Worm (Caenorhabditis elegans) whole organism, L1 larva: Measurements from ENCODE around the gene lap-2.

Experiments
- C04F5.9 ChIP-seq: sonication (generic microtip); optimal IDR thresholded peaks from 2 replicates; lab custom pipeline; 2016; ENCODE audit warnings: missing genetic modification characterization, missing compliant biosample characterization
- C16A3.4 ChIP-seq: fragments of 150-350 bp; optimal IDR thresholded peaks from 2 replicates; lab custom pipeline; 2014; ENCODE audit warnings: missing biosample characterization, missing genetic modification characterization
- C34B4.2 ChIP-seq: sonication (generic microtip); optimal IDR thresholded peaks from 2 replicates; lab custom pipeline; 2017; ENCODE audit warnings: mild to moderate bottlenecking, missing genetic modification characterization, missing compliant biosample characterization
- F16B12.6 ChIP-seq: fragments of 150-350 bp; optimal IDR thresholded peaks from 2 replicates; lab custom pipeline; 2014; ENCODE audit warnings: missing biosample characterization, missing genetic modification characterization
- aly-2 ChIP-seq: fragments of 150-350 bp; optimal IDR thresholded peaks from 2 replicates; lab custom pipeline; 2014; ENCODE audit warnings: missing biosample characterization, missing genetic modification characterization
- ama-1 ChIP-seq: fragments of 150-350 bp; optimal IDR thresholded peaks from 2 replicates; lab custom pipeline; 2014
- blmp-1 ChIP-seq: fragments of 150-350 bp; optimal IDR thresholded peaks from 2 replicates; lab custom pipeline; 2014; ENCODE audit warnings: missing biosample characterization, missing genetic modification characterization
- ceh-82 ChIP-seq, 3 experiments: fragments of 150-350 bp in 1 of 3; sonication (generic microtip) in 2 of 3; optimal IDR thresholded peaks; 2 replicates each; lab custom pipeline; 2014 to 2017; ENCODE audit warnings: missing biosample characterization in 3 of 3, missing genetic modification characterization in 3 of 3
- ceh-88 ChIP-seq: fragments of 200-800 bp; sonication (Bioruptor generic); IDR thresholded peaks from 2 replicates; pipeline ENCODE4 v1.3.6; 2022; ENCODE audit warnings: missing genetic modification characterization, missing compliant biosample characterization
- ces-1 ChIP-seq: fragments of 150-350 bp; optimal IDR thresholded peaks from 2 replicates; lab custom pipeline; 2014; ENCODE audit warnings: missing biosample characterization, missing genetic modification reagents, missing genetic modification characterization
- dpl-1 ChIP-seq, 3 experiments: fragments of 150-350 bp in 2 of 3; sonication (generic microtip) in 1 of 3; optimal IDR thresholded peaks; 2 replicates each; lab custom pipeline; 2014 to 2017; ENCODE audit warnings: missing biosample characterization in 3 of 3, missing genetic modification characterization in 3 of 3, missing genetic modification reagents in 3 of 3
- dsc-1 ChIP-seq: sonication (generic microtip); optimal IDR thresholded peaks from 2 replicates; lab custom pipeline; 2016; ENCODE audit warnings: mild to moderate bottlenecking, missing genetic modification characterization, missing compliant biosample characterization
- efl-1 ChIP-seq, 4 experiments: fragments of 150-350 bp; optimal IDR thresholded peaks in 3 of 4; peaks in 1 of 4; 1 replicate in 1 of 4; 2 replicates in 3 of 4; lab custom pipeline; 2014; ENCODE audit warnings: missing biosample characterization in 2 of 4, missing genetic modification characterization in 2 of 4, missing genetic modification reagents in 2 of 4
- efl-3 ChIP-seq: fragments of 200-800 bp; sonication (Bioruptor generic); optimal IDR thresholded peaks from 2 replicates; lab custom pipeline; 2018; ENCODE audit warnings: mild to moderate bottlenecking, missing genetic modification characterization, missing compliant biosample characterization
- egl-13 ChIP-seq: sonication (generic microtip); optimal IDR thresholded peaks from 2 replicates; lab custom pipeline; 2016; ENCODE audit warnings: missing genotype, missing genetic modification reagents, missing genetic modification characterization, missing compliant biosample characterization
- elt-2 ChIP-seq: sonication (generic microtip); optimal IDR thresholded peaks from 2 replicates; lab custom pipeline; 2016; ENCODE audit warnings: missing genetic modification characterization, mild to moderate bottlenecking, inconsistent platforms, missing compliant biosample characterization, missing genetic modification reagents
- hlh-17 ChIP-seq: fragments of 200-800 bp; sonication (Bioruptor generic); optimal IDR thresholded peaks from 2 replicates; lab custom pipeline; 2018; ENCODE audit warnings: missing genetic modification characterization, mild to moderate bottlenecking, missing compliant biosample characterization, moderate library complexity, borderline replicate concordance
- hpl-2 ChIP-seq: fragments of 150-350 bp; optimal IDR thresholded peaks from 2 replicates; lab custom pipeline; 2014; ENCODE audit warnings: missing biosample characterization, missing genetic modification reagents, missing genetic modification characterization
- isw-1 ChIP-seq: fragments of 200-800 bp; sonication (Bioruptor generic); IDR thresholded peaks from 2 replicates; pipeline ENCODE4 v1.3.6; 2022; ENCODE audit warnings: missing genetic modification characterization, missing compliant biosample characterization
- lin-13 ChIP-seq: fragments of 150-350 bp; optimal IDR thresholded peaks from 2 replicates; lab custom pipeline; 2014; ENCODE audit warnings: missing biosample characterization, missing genetic modification reagents, missing genetic modification characterization
- lin-14 ChIP-seq: fragments of 200-800 bp; sonication (Bioruptor generic); optimal IDR thresholded peaks from 2 replicates; lab custom pipeline; 2018; ENCODE audit warnings: mild to moderate bottlenecking, missing genetic modification characterization, moderate library complexity, missing compliant biosample characterization
- lin-15B ChIP-seq: fragments of 150-350 bp; sonication (generic microtip); optimal IDR thresholded peaks from 3 replicates; lab custom pipeline; 2014; ENCODE audit warnings: missing biosample characterization, missing genetic modification characterization
- lin-35 ChIP-seq, 2 experiments: fragments of 150-350 bp; optimal IDR thresholded peaks; 2 replicates each; lab custom pipeline; 2014; ENCODE audit warnings: missing biosample characterization in 2 of 2, missing genetic modification characterization in 2 of 2, missing genetic modification reagents in 2 of 2
- lin-39 ChIP-seq: fragments of 150-350 bp; optimal IDR thresholded peaks from 2 replicates; lab custom pipeline; 2014; ENCODE audit warnings: missing biosample characterization, missing genetic modification reagents, missing genetic modification characterization
- lsy-2 ChIP-seq, 2 experiments: fragments of 150-350 bp; optimal IDR thresholded peaks; 2 replicates each; lab custom pipeline; 2014; ENCODE audit warnings: missing biosample characterization in 2 of 2, missing genetic modification characterization in 2 of 2
- mef-2 ChIP-seq: fragments of 150-350 bp; optimal IDR thresholded peaks from 2 replicates; lab custom pipeline; 2014; ENCODE audit warnings: missing biosample characterization, missing genetic modification characterization
- nhr-12 ChIP-seq: sonication (generic microtip); optimal IDR thresholded peaks from 2 replicates; lab custom pipeline; 2017; ENCODE audit warnings: missing biosample characterization, missing genetic modification characterization
- nhr-20 ChIP-seq: sonication (generic microtip); optimal IDR thresholded peaks from 2 replicates; lab custom pipeline; 2016; ENCODE audit warnings: mild to moderate bottlenecking, missing genetic modification characterization, missing compliant biosample characterization
- nhr-28 ChIP-seq: fragments of 150-350 bp; optimal IDR thresholded peaks from 2 replicates; lab custom pipeline; 2014; ENCODE audit warnings: missing biosample characterization, missing genetic modification characterization
- nhr-47 ChIP-seq: sonication (generic microtip); optimal IDR thresholded peaks from 2 replicates; lab custom pipeline; 2016; ENCODE audit warnings: mild to moderate bottlenecking, missing genetic modification characterization, moderate library complexity, missing compliant biosample characterization
- nhr-71 ChIP-seq: sonication (generic microtip); optimal IDR thresholded peaks from 2 replicates; lab custom pipeline; 2016; ENCODE audit warnings: mild to moderate bottlenecking, missing genetic modification characterization, moderate library complexity, missing compliant biosample characterization
- nhr-85 ChIP-seq: sonication (generic microtip); peaks from one replicate; lab custom pipeline; 2016; ENCODE audit warnings: missing genetic modification characterization, inconsistent platforms, missing compliant biosample characterization
- nhr-90 ChIP-seq: sonication (generic microtip); optimal IDR thresholded peaks from 2 replicates; lab custom pipeline; 2016; ENCODE audit warnings: mild to moderate bottlenecking, missing genetic modification characterization, missing compliant biosample characterization; ENCODE audit not compliant: poor library complexity
- rnt-1 ChIP-seq: sonication (generic microtip); optimal IDR thresholded peaks from 2 replicates; lab custom pipeline; 2016; ENCODE audit warnings: mild to moderate bottlenecking, missing genetic modification characterization, moderate library complexity, missing compliant biosample characterization
- snpc-4 ChIP-seq: fragments of 150-350 bp; optimal IDR thresholded peaks from 2 replicates; lab custom pipeline; 2014; ENCODE audit warnings: missing biosample characterization, missing genetic modification characterization
- snu-23 ChIP-seq: sonication (generic microtip); optimal IDR thresholded peaks from 2 replicates; lab custom pipeline; 2016; ENCODE audit warnings: missing genetic modification characterization, missing compliant biosample characterization
- swsn-7 ChIP-seq: sonication (generic microtip); optimal IDR thresholded peaks from 2 replicates; lab custom pipeline; 2016; ENCODE audit warnings: missing genetic modification characterization, missing compliant biosample characterization
- tbx-2 ChIP-seq: sonication (generic microtip); optimal IDR thresholded peaks from 2 replicates; lab custom pipeline; 2016; ENCODE audit warnings: missing genetic modification characterization, missing compliant biosample characterization
- unc-62 ChIP-seq: fragments of 150-350 bp; optimal IDR thresholded peaks from 2 replicates; lab custom pipeline; 2014; ENCODE audit warnings: missing biosample characterization, missing genetic modification reagents, missing genetic modification characterization
- zag-1 ChIP-seq: fragments of 150-350 bp; optimal IDR thresholded peaks from 2 replicates; lab custom pipeline; 2014; ENCODE audit warnings: missing biosample characterization, missing genetic modification characterization
- zip-4 ChIP-seq: fragments of 200-800 bp; sonication (Bioruptor generic); optimal IDR thresholded peaks from 2 replicates; lab custom pipeline; 2018; ENCODE audit warnings: mild to moderate bottlenecking, missing genetic modification characterization, moderate library complexity, missing compliant biosample characterization

The lap-2 gene

DNA sequence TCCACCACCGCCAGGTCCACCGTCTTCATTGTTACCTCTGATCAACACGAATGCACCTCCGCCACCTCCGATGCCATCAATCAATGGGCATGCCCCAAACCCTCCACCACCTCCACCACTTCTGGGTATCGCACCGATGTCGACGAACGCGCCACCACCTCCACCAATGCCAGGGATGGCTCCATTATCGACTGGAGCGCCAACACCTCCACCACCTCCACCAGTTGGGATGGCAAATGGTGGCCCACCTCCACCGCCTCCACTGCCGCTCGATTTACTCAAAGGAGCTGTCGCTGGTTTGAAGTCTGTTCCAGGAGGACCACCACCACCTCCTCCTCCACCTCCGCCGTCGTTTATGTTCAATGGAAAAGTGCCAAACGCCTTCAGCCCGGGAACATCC lies 39.1 kb upstream of the lap-2 start:
- TF ChIP-seq F16B12.6 (no peak), lin-15B (tag; lab: Kevin White, UChicago) (no peak), aly-2 (tag; lab: Kevin White, UChicago) (no peak), mef-2 (no peak), hlh-17 (GFP tag; lab: Kevin White, UChicago) (no peak), C16A3.4 (tag; lab: Kevin White, UChicago) (no peak), nhr-85 (no peak), rnt-1 (no peak), efl-1 (optimal IDR thresholded peaks at IDR 0.05; lab: Kevin White, UChicago) (no peak), efl-1 (GFP tag; optimal IDR thresholded peaks at IDR 0.05 in 1 of 2; lab: Kevin White, UChicago) (no peak), zag-1 (tag; lab: Kevin White, UChicago) (no peak)

DNA sequence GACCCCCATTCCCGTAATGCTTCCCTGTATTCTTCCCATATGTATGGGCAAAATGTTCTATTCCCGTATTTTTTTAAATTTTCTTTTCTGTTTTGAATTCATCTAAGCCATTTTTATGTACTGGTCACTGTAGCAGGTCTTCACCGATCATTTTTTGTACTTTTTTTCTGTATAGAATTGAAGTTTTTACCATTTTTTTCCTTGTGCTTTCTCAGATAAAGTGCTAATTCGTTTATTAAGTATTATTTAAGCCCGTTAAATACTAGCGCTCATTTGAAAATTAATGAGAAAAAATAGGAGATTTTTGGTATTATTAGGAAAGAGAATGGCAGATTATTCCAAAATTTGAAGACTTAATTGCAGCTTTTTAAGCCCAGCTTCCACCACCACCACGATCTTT lies 36.8 kb upstream of the lap-2 start:
- TF ChIP-seq nhr-90 (tag; lab: Kevin White, UChicago), result no peak
- TF ChIP-seq isw-1 (GFP tag; lab: Robert Waterston, UW), result no peak

DNA sequence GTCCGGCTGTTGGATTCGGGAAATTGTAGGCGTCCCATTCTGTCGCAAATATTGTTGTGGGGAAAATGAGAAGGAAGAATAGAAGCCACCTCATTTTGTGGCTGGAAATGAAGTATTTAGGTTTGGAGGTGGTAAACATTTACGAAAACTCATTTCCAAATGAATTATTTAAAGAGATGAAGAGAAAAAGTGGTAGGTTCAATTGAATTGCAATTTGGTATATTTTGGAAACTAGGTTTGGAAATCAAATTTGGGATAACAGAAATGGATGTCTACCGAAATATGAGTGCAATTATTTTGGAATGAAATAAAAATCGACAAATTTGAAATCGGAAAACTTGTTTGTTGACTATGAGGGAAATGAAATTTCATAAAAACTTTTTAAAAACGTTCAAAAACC lies 34.7 kb upstream of the lap-2 start, which contains the start of gene F15B9.10:
Gene F15B9.10, minus strand, starts transcription at position 101 of the 400 bp plus-strand sequence.
- TF ChIP-seq ceh-88 (GFP tag; lab: Robert Waterston, UW), result no peak
- no peak for TF ChIP-seq lin-13 (GFP tag; lab: Kevin White, UChicago)
- TF ChIP-seq C04F5.9 (tag; lab: Kevin White, UChicago), result no peak

DNA sequence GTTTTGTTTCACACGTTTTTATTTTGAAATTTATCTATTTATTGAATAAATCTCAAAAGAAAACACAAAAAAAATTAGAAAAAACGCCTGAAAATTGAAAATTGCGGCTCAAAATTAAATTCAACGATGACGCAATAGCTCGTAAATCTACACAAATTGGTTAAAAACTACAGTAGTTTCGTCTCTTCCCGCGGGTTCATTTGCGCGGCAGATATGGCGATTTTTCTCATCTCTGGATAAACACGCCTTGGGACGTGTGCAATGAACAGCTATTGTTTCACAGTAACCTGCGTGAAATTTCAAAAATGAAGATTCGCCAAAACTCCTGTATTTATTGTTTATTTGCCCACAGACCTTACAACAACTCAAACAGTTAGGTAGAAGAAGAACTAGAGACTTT lies 34.2 kb upstream of the lap-2 start:
- no peak for TF ChIP-seq ama-1 (lab: Kevin White, UChicago)
- no peak for TF ChIP-seq egl-13 (tag; lab: Kevin White, UChicago)
- no peak for TF ChIP-seq hlh-17 (GFP tag; lab: Kevin White, UChicago)
- no peak for TF ChIP-seq C34B4.2 (tag; lab: Kevin White, UChicago)
- no peak for TF ChIP-seq lsy-2 (tag; optimal IDR thresholded peaks at IDR 0.05; lab: Kevin White, UChicago)
- no peak for TF ChIP-seq nhr-12 (tag; lab: Kevin White, UChicago)
- TF ChIP-seq nhr-28 (tag; lab: Kevin White, UChicago), result no peak
- TF ChIP-seq lin-15B (tag; lab: Kevin White, UChicago), result no peak
- TF ChIP-seq ceh-82 (tag; optimal IDR thresholded peaks at IDR 0.05; lab: Kevin White, UChicago), result no peak
- TF ChIP-seq nhr-71 (tag; lab: Kevin White, UChicago), result no peak
- no peak for TF ChIP-seq zag-1 (tag; lab: Kevin White, UChicago)
- TF ChIP-seq unc-62 (GFP tag; lab: Kevin White, UChicago), result no peak

DNA sequence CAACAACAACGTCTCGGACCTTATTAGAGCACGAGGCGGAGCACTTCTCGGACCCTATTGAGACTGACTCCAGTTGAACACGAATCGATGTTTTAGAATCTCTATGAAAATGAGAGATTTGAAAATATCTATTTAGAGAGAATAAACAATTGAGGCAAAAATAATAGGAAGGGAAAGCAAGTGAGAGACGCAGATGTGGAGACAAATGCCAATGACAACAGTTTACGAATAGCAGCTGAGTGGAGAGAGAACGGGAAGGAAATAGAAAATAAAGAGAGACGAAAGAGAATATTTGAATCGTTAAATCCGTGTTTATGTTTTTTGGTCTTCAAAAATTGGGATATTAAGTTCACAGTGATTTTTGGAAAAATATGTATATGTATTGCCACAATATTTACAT lies 33.7 kb upstream of the lap-2 start:
- TF ChIP-seq lin-35 (GFP tag; optimal IDR thresholded peaks at IDR 0.05; lab: Kevin White, UChicago) (peak in 1 of 2 experiments; percentile 19), dsc-1 (tag; lab: Kevin White, UChicago) (peak; percentile 2), lin-39 (tag; lab: Kevin White, UChicago) (no peak), lsy-2 (tag; optimal IDR thresholded peaks at IDR 0.05; lab: Kevin White, UChicago) (peak; percentile 0 to 37), efl-3 (GFP tag; lab: Kevin White, UChicago) (no peak), lin-15B (tag; lab: Kevin White, UChicago) (no peak), snpc-4 (tag; lab: Kevin White, UChicago) (peak; percentile 19), ces-1 (GFP tag; lab: Kevin White, UChicago) (no peak), nhr-71 (tag; lab: Kevin White, UChicago) (peak; percentile 61), ceh-88 (GFP tag; lab: Robert Waterston, UW) (no peak), zip-4 (no peak), rnt-1 (peak; percentile 22), elt-2 (tag; lab: Kevin White, UChicago) (no peak), blmp-1 (tag; lab: Kevin White, UChicago) (peak; percentile 70), ama-1 (lab: Kevin White, UChicago) (no peak), dpl-1 (GFP tag; optimal IDR thresholded peaks at IDR 0.05; lab: Kevin White, UChicago) (peak in 2 of 3 experiments; percentile 8 to 14), nhr-12 (tag; lab: Kevin White, UChicago) (no peak), tbx-2 (tag; lab: Kevin White, UChicago) (peak; percentile 22), nhr-47 (tag; lab: Kevin White, UChicago) (peak; percentile 23), swsn-7 (tag; lab: Kevin White, UChicago) (peak; percentile 31), hpl-2 (GFP tag; lab: Kevin White, UChicago) (no peak), nhr-20 (tag; lab: Kevin White, UChicago) (peak; percentile 51), zag-1 (tag; lab: Kevin White, UChicago) (no peak), snu-23 (peak; percentile 59), lin-14 (GFP tag; lab: Kevin White, UChicago) (peak; percentile 84), nhr-85 (peak; percentile 52), efl-1 (optimal IDR thresholded peaks at IDR 0.05; lab: Kevin White, UChicago) (peak in 1 of 2 experiments; percentile 32), efl-1 (GFP tag; optimal IDR thresholded peaks at IDR 0.05 in 1 of 2; lab: Kevin White, UChicago) (peak in 1 of 2 experiments; percentile 74)
